Worm (Caenorhabditis elegans) whole organism, midembryonic: ENCODE data around the gene pqn-91.

Experiments
- T22C8.4 ChIP-seq: fragments of 200-800 bp; sonication (Bioruptor generic); IDR thresholded peaks from 2 replicates; pipeline ENCODE4 v1.3.6; 2022; ENCODE audit warnings: missing genetic modification characterization, missing compliant biosample characterization
- cog-1 ChIP-seq: sonication (generic microtip); optimal IDR thresholded peaks from 2 replicates; lab custom pipeline; 2016; ENCODE audit warnings: missing genetic modification characterization, missing compliant biosample characterization
- flt-1 ChIP-seq: fragments of 200-800 bp; sonication (Bioruptor generic); IDR thresholded peaks from 2 replicates; pipeline ENCODE4 v1.3.6; 2022; ENCODE audit warnings: missing genetic modification characterization, missing compliant biosample characterization
- klf-2 ChIP-seq: fragments of 200-800 bp; sonication (Bioruptor generic); conservative IDR thresholded peaks from 2 replicates; pipeline ENCODE4 v1.3.6; 2022; ENCODE audit warnings: missing genetic modification reagents, missing genetic modification characterization, missing compliant biosample characterization
- med-1 ChIP-seq: sonication (generic microtip); optimal IDR thresholded peaks from 2 replicates; lab custom pipeline; 2017; ENCODE audit warnings: missing genetic modification characterization, mild to moderate bottlenecking, missing compliant biosample characterization, antibody characterized with exemption, missing genetic modification reagents; ENCODE audit not compliant: insufficient read depth
- ref-1 ChIP-seq: fragments of 200-800 bp; sonication (Bioruptor generic); conservative IDR thresholded peaks from 2 replicates; pipeline ENCODE4 v1.3.6; 2022; ENCODE audit warnings: missing genetic modification reagents, missing genetic modification characterization, missing compliant biosample characterization
- tab-1 ChIP-seq: fragments of 200-800 bp; sonication (Bioruptor generic); IDR thresholded peaks from 2 replicates; pipeline ENCODE4 v1.3.6; 2022; ENCODE audit warnings: missing genetic modification characterization, missing compliant biosample characterization
- ztf-23 ChIP-seq: fragments of 200-800 bp; sonication (Bioruptor generic); IDR thresholded peaks from 2 replicates; pipeline ENCODE4 v1.3.6; 2022; ENCODE audit warnings: missing genetic modification reagents, missing genetic modification characterization, missing compliant biosample characterization
- ztf-29 ChIP-seq: fragments of 200-800 bp; sonication (Bioruptor generic); IDR thresholded peaks from 2 replicates; pipeline ENCODE4 v1.3.6; 2022; ENCODE audit warnings: missing genetic modification reagents, missing genetic modification characterization, missing compliant biosample characterization

The pqn-91 gene

ce11 chrIV:15328092-15328491 lies 36.4 kb downstream of the pqn-91 start, which contains the start of gene tbx-40:
Gene tbx-40 (minus strand): TSS chrIV:15328192.
- TF ChIP-seq klf-2 (GFP tag; lab: Robert Waterston, UW) (no peak), flt-1 (GFP tag; lab: Robert Waterston, UW) (no peak), ztf-23 (GFP tag; lab: Robert Waterston, UW) (no peak), ref-1 (no peak), cog-1 (tag; lab: Kevin White, UChicago) (no peak), ztf-29 (GFP tag; lab: Robert Waterston, UW) (no peak), tab-1 (GFP tag; lab: Robert Waterston, UW) (no peak), med-1 (GFP tag; lab: Kevin White, UChicago) (no peak), T22C8.4 (no peak)

ce11 chrIV:15336778-15337177 lies 45.1 kb downstream of the pqn-91 start, which contains the start of gene irld-59:
Gene irld-59 (plus strand): TSS chrIV:15337078.
- TF ChIP-seq tab-1 (GFP tag; lab: Robert Waterston, UW) (no peak), ztf-29 (GFP tag; lab: Robert Waterston, UW) (no peak), med-1 (GFP tag; lab: Kevin White, UChicago) (no peak), cog-1 (tag; lab: Kevin White, UChicago) (no peak), ref-1 (no peak), flt-1 (GFP tag; lab: Robert Waterston, UW) (no peak), ztf-23 (GFP tag; lab: Robert Waterston, UW) (no peak), klf-2 (GFP tag; lab: Robert Waterston, UW) (no peak), T22C8.4 (no peak)
